Worm (Caenorhabditis elegans) whole organism, L4/young adult: ENCODE data around the gene fipr-8.

Source experiments
- W03F9.2 ChIP-seq: fragments of 150-350 bp; optimal IDR thresholded peaks from 2 replicates; lab custom pipeline; 2014; ENCODE audit warnings: missing biosample characterization, missing genetic modification characterization
- dao-5 ChIP-seq: sonication (generic microtip); optimal IDR thresholded peaks from 2 replicates; lab custom pipeline; 2016; ENCODE audit warnings: missing genotype, missing genetic modification characterization, moderate library complexity, missing compliant biosample characterization
- him-1 ChIP-seq: sonication (generic microtip); optimal IDR thresholded peaks from 2 replicates; lab custom pipeline; 2016; ENCODE audit warnings: missing genotype, missing genetic modification reagents, missing genetic modification characterization, missing compliant biosample characterization

The fipr-8 gene

ce11 chrV:10237171-10237570 is 2.6 kb downstream of the fipr-8 start:
- TF ChIP-seq W03F9.2 (tag; lab: Kevin White, UChicago) = no peak
- TF ChIP-seq dao-5 (tag; lab: Kevin White, UChicago) = no peak
- TF ChIP-seq him-1 (tag; lab: Kevin White, UChicago) = no peak

- TF ChIP-seq him-1 (tag; lab: Kevin White, UChicago) (no peak), W03F9.2 (tag; lab: Kevin White, UChicago) (no peak), dao-5 (tag; lab: Kevin White, UChicago) (no peak)
These were observed 6.4 kb downstream of the fipr-8 start, which contains the start of gene str-182 for ce11 chrV:10233330-10233729. str-182 (minus strand) TSS chrV:10233430.

ce11 chrV:10230932-10231331 is 8.8 kb downstream of the fipr-8 start, which contains the start of gene fipr-6:
fipr-6 (plus strand) TSS chrV:10231232.
- no peak for TF ChIP-seq W03F9.2 (tag; lab: Kevin White, UChicago)
- TF ChIP-seq him-1 (tag; lab: Kevin White, UChicago) = no peak
- TF ChIP-seq dao-5 (tag; lab: Kevin White, UChicago) = no peak

- no peak for TF ChIP-seq dao-5 (tag; lab: Kevin White, UChicago)
- no peak for TF ChIP-seq him-1 (tag; lab: Kevin White, UChicago)
- no peak for TF ChIP-seq W03F9.2 (tag; lab: Kevin White, UChicago)
These were observed 10.4 kb downstream of the fipr-8 start, which contains the start of the genes pyt-1 and fipr-7 for ce11 chrV:10229222-10229879. pyt-1 (minus strand) TSS chrV:10229322. fipr-7 (plus strand) TSS chrV:10229829.

- TF ChIP-seq him-1 (tag; lab: Kevin White, UChicago) (no peak), dao-5 (tag; lab: Kevin White, UChicago) (no peak), W03F9.2 (tag; lab: Kevin White, UChicago) (no peak)
These were observed 11.4 kb downstream of the fipr-8 start, which contains the start of gene fipr-4 for ce11 chrV:10228360-10228759. fipr-4 (minus strand) TSS chrV:10228460.

- TF ChIP-seq him-1 (tag; lab: Kevin White, UChicago) (no peak), dao-5 (tag; lab: Kevin White, UChicago) (no peak), W03F9.2 (tag; lab: Kevin White, UChicago) (no peak)
These were observed 12.4 kb downstream of the fipr-8 start, which contains the start of gene ttr-19 for ce11 chrV:10227333-10227732. ttr-19 (minus strand) TSS chrV:10227433.

- no peak for TF ChIP-seq dao-5 (tag; lab: Kevin White, UChicago)
- TF ChIP-seq W03F9.2 (tag; lab: Kevin White, UChicago) = no peak
- no peak for TF ChIP-seq him-1 (tag; lab: Kevin White, UChicago)
These were observed 14.2 kb downstream of the fipr-8 start, which contains the start of gene daf-36 for ce11 chrV:10225610-10226009. daf-36 (minus strand) TSS chrV:10225710.

ce11 chrV:10224619-10225018 is 15.1 kb downstream of the fipr-8 start:
- TF ChIP-seq him-1 (tag; lab: Kevin White, UChicago) (no peak), dao-5 (tag; lab: Kevin White, UChicago) (no peak), W03F9.2 (tag; lab: Kevin White, UChicago) (no peak)

- TF ChIP-seq dao-5 (tag; lab: Kevin White, UChicago) = no peak
- no peak for TF ChIP-seq W03F9.2 (tag; lab: Kevin White, UChicago)
- no peak for TF ChIP-seq him-1 (tag; lab: Kevin White, UChicago)
These were observed 17.8 kb downstream of the fipr-8 start, which contains the start of gene C12D8.20 for ce11 chrV:10222007-10222406. C12D8.20 (plus strand) TSS chrV:10222307.

ce11 chrV:10221317-10221716 is 18.4 kb downstream of the fipr-8 start, which contains the start of the genes fipr-5 and fipr-9:
fipr-5 (minus strand) TSS chrV:10221417.
fipr-9 (plus strand) TSS chrV:10221662.
- TF ChIP-seq W03F9.2 (tag; lab: Kevin White, UChicago) (no peak), dao-5 (tag; lab: Kevin White, UChicago) (no peak), him-1 (tag; lab: Kevin White, UChicago) (no peak)

ce11 chrV:10220605-10221004 is 19.2 kb downstream of the fipr-8 start, which contains the start of gene C12D8.13:
C12D8.13 (minus strand) TSS chrV:10220705.
- TF ChIP-seq him-1 (tag; lab: Kevin White, UChicago) = no peak
- no peak for TF ChIP-seq W03F9.2 (tag; lab: Kevin White, UChicago)
- no peak for TF ChIP-seq dao-5 (tag; lab: Kevin White, UChicago)

- TF ChIP-seq him-1 (tag; lab: Kevin White, UChicago) (no peak), W03F9.2 (tag; lab: Kevin White, UChicago) (no peak), dao-5 (tag; lab: Kevin White, UChicago) (no peak)
These were observed 23.0 kb downstream of the fipr-8 start, which contains the start of gene ZK856.14 for ce11 chrV:10216724-10217123. ZK856.14 (plus strand) TSS chrV:10217024.

- TF ChIP-seq dao-5 (tag; lab: Kevin White, UChicago) (no peak), him-1 (tag; lab: Kevin White, UChicago) (no peak), W03F9.2 (tag; lab: Kevin White, UChicago) (no peak)
These were observed 27.1 kb downstream of the fipr-8 start, which contains the start of gene hpo-40 for ce11 chrV:10212627-10213026. hpo-40 (plus strand) TSS chrV:10212927.
